Fruit fly (Drosophila melanogaster) whole organism, embryonic: Measurements from ENCODE around the gene ph-p.

Experiments used
- ATbp ChIP-seq: fragments of 200-800 bp; sonication (Bioruptor generic); optimal IDR thresholded peaks from 2 replicates; lab custom pipeline; 2017; ENCODE audit warnings: missing biosample characterization, mild to moderate bottlenecking, missing genetic modification characterization, missing genetic modification reagents
- Awh ChIP-seq: fragments of 200-800 bp; sonication (Bioruptor generic); IDR thresholded peaks from 2 replicates; pipeline ENCODE4, ENCODE4 v1.3.6; 2022; ENCODE audit warnings: missing biosample characterization, missing genetic modification characterization
- B-H1 ChIP-seq: fragments of 200-800 bp; sonication (Bioruptor generic); IDR thresholded peaks from 3 replicates; pipeline ENCODE4 v1.3.6; 2022; ENCODE audit warnings: missing biosample characterization, missing genetic modification characterization
- BEAF-32 ChIP-seq: fragments of 200-800 bp; sonication (Bioruptor generic); optimal IDR thresholded peaks from 3 replicates; lab custom pipeline; 2017; ENCODE audit warnings: missing biosample characterization, missing genetic modification characterization, mild to moderate bottlenecking, moderate library complexity, missing genetic modification reagents
- CG10274 ChIP-seq: fragments of 200-800 bp; sonication (Bioruptor generic); optimal IDR thresholded peaks from 3 replicates; lab custom pipeline; 2017; ENCODE audit warnings: missing biosample characterization, mild to moderate bottlenecking, missing genetic modification characterization
- CG10321 ChIP-seq: fragments of 200-800 bp; sonication (Bioruptor generic); IDR thresholded peaks from 2 replicates; pipeline ENCODE4 v1.3.6; 2022; ENCODE audit warnings: missing biosample characterization, missing genetic modification characterization
- CG11456 ChIP-seq: fragments of 200-800 bp; sonication (Bioruptor generic); IDR thresholded peaks from 3 replicates; pipeline ENCODE4 v1.3.6; 2022; ENCODE audit warnings: missing biosample characterization, missing genetic modification characterization
- CG11696 ChIP-seq: fragments of 200-800 bp; sonication (Bioruptor generic); IDR thresholded peaks from 2 replicates; pipeline ENCODE4 v1.3.6; 2022; ENCODE audit warnings: missing biosample characterization, missing genetic modification characterization
- CG12219 ChIP-seq: fragments of 200-800 bp; sonication (Bioruptor generic); optimal IDR thresholded peaks from 3 replicates; lab custom pipeline; 2018; ENCODE audit warnings: missing biosample characterization, mild to moderate bottlenecking, missing genetic modification characterization
- CG13424 ChIP-seq: fragments of 200-800 bp; sonication (Bioruptor generic); optimal IDR thresholded peaks from 2 replicates; lab custom pipeline; 2019; ENCODE audit warnings: missing biosample characterization, mild to moderate bottlenecking, missing genetic modification characterization, moderate library complexity
- CG13775 ChIP-seq: fragments of 200-800 bp; sonication (Bioruptor generic); optimal IDR thresholded peaks from 3 replicates; lab custom pipeline; 2017; ENCODE audit warnings: missing biosample characterization, mild to moderate bottlenecking, missing genetic modification characterization
- CG14441 ChIP-seq: fragments of 200-800 bp; sonication (Bioruptor generic); IDR thresholded peaks from 2 replicates; pipeline ENCODE4 v1.3.6; 2022; ENCODE audit warnings: missing biosample characterization, missing genetic modification characterization
- CG15514 ChIP-seq: fragments of 200-800 bp; sonication (Bioruptor generic); optimal IDR thresholded peaks from 3 replicates; lab custom pipeline; 2017; ENCODE audit warnings: missing biosample characterization, missing genetic modification characterization, mild to moderate bottlenecking, moderate library complexity, missing genetic modification reagents
- CG17385 ChIP-seq: fragments of 200-800 bp; sonication (Bioruptor generic); optimal IDR thresholded peaks from 3 replicates; lab custom pipeline; 2018; ENCODE audit warnings: missing biosample characterization, mild to moderate bottlenecking, missing genetic modification characterization
- CG17912 ChIP-seq: fragments of 200-800 bp; sonication (Bioruptor generic); optimal IDR thresholded peaks from 2 replicates; lab custom pipeline; 2018; ENCODE audit warnings: missing biosample characterization, mild to moderate bottlenecking, missing genetic modification characterization
- CG18599 ChIP-seq: fragments of 200-800 bp; sonication (Bioruptor generic); optimal IDR thresholded peaks from 3 replicates; lab custom pipeline; 2017; ENCODE audit warnings: missing biosample characterization, missing genetic modification characterization, mild to moderate bottlenecking, moderate library complexity, missing genetic modification reagents
- CG2202 ChIP-seq: fragments of 200-800 bp; sonication (Bioruptor generic); optimal IDR thresholded peaks from 2 replicates; lab custom pipeline; 2018; ENCODE audit warnings: missing biosample characterization, mild to moderate bottlenecking, missing genetic modification characterization
- CG30403 ChIP-seq: fragments of 200-800 bp; sonication (Bioruptor generic); optimal IDR thresholded peaks from 3 replicates; lab custom pipeline; 2016; ENCODE audit warnings: missing biosample characterization, missing genetic modification characterization
- CG31388 ChIP-seq: fragments of 200-800 bp; sonication (Bioruptor generic); optimal IDR thresholded peaks from 2 replicates; lab custom pipeline; 2016; ENCODE audit warnings: missing biosample characterization, missing genetic modification characterization
- CG4328 ChIP-seq: fragments of 200-800 bp; sonication (Bioruptor generic); optimal IDR thresholded peaks from 3 replicates; lab custom pipeline; 2017; ENCODE audit warnings: missing biosample characterization, missing genetic modification reagents, missing genetic modification characterization
- CG5245 ChIP-seq: fragments of 200-800 bp; sonication (Bioruptor generic); optimal IDR thresholded peaks from 3 replicates; lab custom pipeline; 2016; ENCODE audit warnings: missing biosample characterization, missing genetic modification characterization
- CG7372 ChIP-seq: fragments of 200-800 bp; sonication (Bioruptor generic); IDR thresholded peaks from 2 replicates; pipeline ENCODE4 v1.3.6; 2022; ENCODE audit warnings: missing biosample characterization, missing genetic modification characterization
- CHES-1-like ChIP-seq: fragments of 200-800 bp; sonication (Bioruptor generic); optimal IDR thresholded peaks from 2 replicates; lab custom pipeline; 2016; ENCODE audit warnings: missing biosample characterization, missing genetic modification characterization
- D19A ChIP-seq: fragments of 200-800 bp; optimal IDR thresholded peaks from 3 replicates; lab custom pipeline; 2019; ENCODE audit warnings: missing biosample characterization, mild to moderate bottlenecking, missing genetic modification characterization, moderate library complexity
- HLH54F ChIP-seq: fragments of 200-800 bp; sonication (Bioruptor generic); optimal IDR thresholded peaks from 3 replicates; lab custom pipeline; 2016; ENCODE audit warnings: missing biosample characterization, missing genetic modification characterization
- Max ChIP-seq: fragments of 200-800 bp; sonication (Bioruptor generic); optimal IDR thresholded peaks from 2 replicates; lab custom pipeline; 2016; ENCODE audit warnings: missing biosample characterization, mild to moderate bottlenecking, missing genetic modification characterization
- Mes4 ChIP-seq: fragments of 200-800 bp; sonication (Bioruptor generic); optimal IDR thresholded peaks from 2 replicates; lab custom pipeline; 2016; ENCODE audit warnings: missing biosample characterization, missing genetic modification characterization
- Side ChIP-seq: fragments of 200-800 bp; sonication (Bioruptor generic); optimal IDR thresholded peaks from 2 replicates; lab custom pipeline; 2016; ENCODE audit warnings: missing biosample characterization, missing genetic modification characterization
- al ChIP-seq: fragments of 200-800 bp; sonication (Bioruptor generic); IDR thresholded peaks from 2 replicates; pipeline ENCODE4 v1.3.6; 2022; ENCODE audit warnings: missing biosample characterization, missing genetic modification characterization
- aop ChIP-seq: fragments of 200-800 bp; sonication (Bioruptor generic); IDR thresholded peaks from 2 replicates; pipeline ENCODE4 v1.3.6; 2022; ENCODE audit warnings: missing biosample characterization, missing genetic modification characterization
- ase ChIP-seq: fragments of 200-800 bp; sonication (Bioruptor generic); IDR thresholded peaks from 3 replicates; pipeline ENCODE4 v1.3.6; 2022; ENCODE audit warnings: missing biosample characterization, missing genetic modification characterization
- cato ChIP-seq: fragments of 200-800 bp; sonication (Bioruptor generic); optimal IDR thresholded peaks from 2 replicates; lab custom pipeline; 2016; ENCODE audit warnings: missing biosample characterization, missing genetic modification characterization, borderline replicate concordance
- chm ChIP-seq: fragments of 200-800 bp; sonication (Bioruptor generic); IDR thresholded peaks from 2 replicates; pipeline ENCODE4 v1.3.6; 2022; ENCODE audit warnings: missing biosample characterization, missing genetic modification characterization
- dpn ChIP-seq, 2 experiments: fragments of 200-800 bp; sonication (Bioruptor generic); optimal IDR thresholded peaks; 3 replicates each; lab custom pipeline; 2016; ENCODE audit warnings: missing biosample characterization in 2 of 2, missing genetic modification characterization in 2 of 2
- en ChIP-seq: fragments of 200-800 bp; sonication (Bioruptor generic); optimal IDR thresholded peaks from 2 replicates; lab custom pipeline; 2016; ENCODE audit warnings: missing biosample characterization, missing genetic modification characterization
- fd3F ChIP-seq: fragments of 200-800 bp; sonication (Bioruptor generic); optimal IDR thresholded peaks from 2 replicates; lab custom pipeline; 2018; ENCODE audit warnings: missing biosample characterization, mild to moderate bottlenecking, missing genetic modification characterization, moderate library complexity
- fd96Cb ChIP-seq: fragments of 200-800 bp; sonication (Bioruptor generic); optimal IDR thresholded peaks from 2 replicates; lab custom pipeline; 2018; ENCODE audit warnings: missing biosample characterization, mild to moderate bottlenecking, missing genetic modification characterization, moderate library complexity
- gfzf ChIP-seq: fragments of 200-800 bp; sonication (Bioruptor generic); optimal IDR thresholded peaks from 2 replicates; lab custom pipeline; 2016; ENCODE audit warnings: missing biosample characterization, mild to moderate bottlenecking, missing genetic modification characterization, moderate library complexity
- klu ChIP-seq: fragments of 200-800 bp; sonication (Bioruptor generic); IDR thresholded peaks from 2 replicates; pipeline ENCODE4 v1.3.6; 2022; ENCODE audit warnings: missing biosample characterization, missing genetic modification characterization
- maf-S ChIP-seq: fragments of 200-800 bp; sonication (Bioruptor generic); optimal IDR thresholded peaks from 2 replicates; lab custom pipeline; 2016; ENCODE audit warnings: missing biosample characterization, missing genetic modification characterization
- pita ChIP-seq: fragments of 200-800 bp; sonication (Bioruptor generic); optimal IDR thresholded peaks from 2 replicates; lab custom pipeline; 2017; ENCODE audit warnings: missing biosample characterization, mild to moderate bottlenecking, missing genetic modification characterization
- prd ChIP-seq, 3 experiments: fragments of >200 bp in 2 of 3; fragments of 200-800 bp in 1 of 3; sonication (Bioruptor generic) in 1 of 3; optimal IDR thresholded peaks in 2 of 3; IDR thresholded peaks in 1 of 3; 2 replicates in 2 of 3; 3 replicates in 1 of 3; pipeline versions ENCODE4 v1.3.6 to Lab custom; 2017 to 2022; ENCODE audit warnings: missing biosample characterization in 1 of 3, missing genetic modification characterization in 1 of 3
- pros ChIP-seq: fragments of 200-800 bp; sonication (Bioruptor generic); optimal IDR thresholded peaks from 3 replicates; lab custom pipeline; 2019; ENCODE audit warnings: missing biosample characterization, mild to moderate bottlenecking, missing genetic modification characterization, moderate library complexity
- sima ChIP-seq: fragments of 200-800 bp; sonication (Bioruptor generic); optimal IDR thresholded peaks from 2 replicates; lab custom pipeline; 2016; ENCODE audit warnings: missing biosample characterization, missing genetic modification characterization
- sisA ChIP-seq: fragments of 200-800 bp; sonication (Bioruptor generic); IDR thresholded peaks from 2 replicates; pipeline ENCODE4 v1.3.6; 2022; ENCODE audit warnings: missing biosample characterization, missing genetic modification characterization
- sna ChIP-seq: fragments of 200-800 bp; sonication (Bioruptor generic); IDR thresholded peaks from 2 replicates; pipeline ENCODE4 v1.3.6; 2022; ENCODE audit warnings: missing biosample characterization, missing genetic modification characterization; ENCODE audit not compliant: partially characterized antibody
- so ChIP-seq: fragments of 200-800 bp; sonication (Bioruptor generic); IDR thresholded peaks from 3 replicates; pipeline ENCODE4 v1.3.6; 2022; ENCODE audit warnings: missing biosample characterization, missing genetic modification characterization
- tio ChIP-seq: fragments of 200-800 bp; sonication (Bioruptor generic); optimal IDR thresholded peaks from 2 replicates; lab custom pipeline; 2017; ENCODE audit warnings: missing biosample characterization, missing genetic modification characterization, inconsistent platforms
- tup ChIP-seq: fragments of 200-800 bp; sonication (Bioruptor generic); optimal IDR thresholded peaks from 2 replicates; lab custom pipeline; 2016; ENCODE audit warnings: missing biosample characterization, mild to moderate bottlenecking, missing genetic modification characterization, moderate library complexity
- zf30C ChIP-seq: fragments of 200-800 bp; sonication (Bioruptor generic); optimal IDR thresholded peaks from 3 replicates; lab custom pipeline; 2018; ENCODE audit warnings: missing biosample characterization, mild to moderate bottlenecking, missing genetic modification characterization

The ph-p gene

dm6 chrX:2149478-2149877 lies 11.3 kb upstream of the ph-p start, which contains the start of gene bcn92 (continued):
- TF ChIP-seq CG13775 (GFP tag; lab: Kevin White, UChicago) (peak; percentile 38), CG18599 (GFP tag; lab: Kevin White, UChicago) (peak; percentile 18), BEAF-32 (GFP tag; lab: Kevin White, UChicago) (peak; percentile 90), so (GFP tag; lab: Robert Waterston, UW) (no peak), CG10274 (GFP tag; lab: Kevin White, UChicago) (no peak), Side (GFP tag; lab: Kevin White, UChicago) (peak; percentile 35), CG15514 (GFP tag; lab: Kevin White, UChicago) (peak; percentile 61), CG10321 (GFP tag; lab: Robert Waterston, UW) (no peak), gfzf (GFP tag; lab: Kevin White, UChicago) (peak; percentile 69), fd3F (no peak), CG11696 (no peak), CG17912 (GFP tag; lab: Kevin White, UChicago) (no peak), cato (GFP tag; lab: Kevin White, UChicago) (no peak), CG13424 (tag; lab: Kevin White, UChicago) (peak; percentile 38), prd (optimal IDR thresholded peaks at IDR 0.05; lab: Kevin White, UChicago) (no peak), prd (GFP tag; IDR thresholded peaks at IDR 0.05; lab: Robert Waterston, UW) (peak; percentile 49; the same call in 1 of the 3 replicates), ase (GFP tag; lab: Robert Waterston, UW) (no peak), Mes4 (GFP tag; lab: Kevin White, UChicago) (no peak), CG5245 (GFP tag; lab: Kevin White, UChicago) (no peak), CG12219 (GFP tag; lab: Kevin White, UChicago) (no peak), pita (GFP tag; lab: Kevin White, UChicago) (no peak), dpn (GFP tag; optimal IDR thresholded peaks at IDR 0.05; lab: Kevin White, UChicago) (peak; percentile 48 to 51), CG17385 (GFP tag; lab: Kevin White, UChicago) (peak; percentile 6), CG30403 (GFP tag; lab: Kevin White, UChicago) (peak; percentile 61), CG31388 (no peak), chm (GFP tag; lab: Robert Waterston, UW) (no peak; the same call in 1 of the 2 replicates), ATbp (GFP tag; lab: Kevin White, UChicago) (no peak), tup (GFP tag; lab: Kevin White, UChicago) (peak; percentile 3), al (0 out of 2 replicates have a peak, but pooled peaks have one; percentile 6), aop (no peak), CG4328 (GFP tag; lab: Kevin White, UChicago) (no peak), CG14441 (GFP tag; lab: Robert Waterston, UW) (peak; percentile 33; the same call in 1 of the 2 replicates), CHES-1-like (GFP tag; lab: Kevin White, UChicago) (peak; percentile 29), B-H1 (GFP tag; lab: Robert Waterston, UW) (no peak), CG2202 (tag; lab: Kevin White, UChicago) (no peak), HLH54F (GFP tag; lab: Kevin White, UChicago) (peak; percentile 41), en (GFP tag; lab: Kevin White, UChicago) (no peak), CG7372 (no peak), CG11456 (GFP tag; lab: Robert Waterston, UW) (0 out of 3 replicates have a peak, but pooled peaks have one; percentile 46), sisA (GFP tag; lab: Robert Waterston, UW) (peak; percentile 42; the same call in 1 of the 2 replicates), klu (no peak), sima (GFP tag; lab: Kevin White, UChicago) (no peak), sna (GFP tag; lab: Robert Waterston, UW) (peak; percentile 93), zf30C (no peak), Awh (no peak), pros (GFP tag; lab: Kevin White, UChicago) (no peak), D19A (no peak), Max (GFP tag; lab: Kevin White, UChicago) (peak; percentile 33), maf-S (GFP tag; lab: Kevin White, UChicago) (peak; percentile 49), fd96Cb (tag; lab: Kevin White, UChicago) (no peak), tio (GFP tag; lab: Kevin White, UChicago) (no peak)
